Worm (Caenorhabditis elegans) whole organism, midembryonic: ENCODE measurements around the gene gcy-3.

Experiments
- T22C8.4 ChIP-seq: fragments of 200-800 bp; sonication (Bioruptor generic); IDR thresholded peaks from 2 replicates; pipeline ENCODE4 v1.3.6; 2022; ENCODE audit warnings: missing genetic modification characterization, missing compliant biosample characterization
- cog-1 ChIP-seq: sonication (generic microtip); optimal IDR thresholded peaks from 2 replicates; lab custom pipeline; 2016; ENCODE audit warnings: missing genetic modification characterization, missing compliant biosample characterization
- flt-1 ChIP-seq: fragments of 200-800 bp; sonication (Bioruptor generic); IDR thresholded peaks from 2 replicates; pipeline ENCODE4 v1.3.6; 2022; ENCODE audit warnings: missing genetic modification characterization, missing compliant biosample characterization
- klf-2 ChIP-seq: fragments of 200-800 bp; sonication (Bioruptor generic); conservative IDR thresholded peaks from 2 replicates; pipeline ENCODE4 v1.3.6; 2022; ENCODE audit warnings: missing genetic modification reagents, missing genetic modification characterization, missing compliant biosample characterization
- med-1 ChIP-seq: sonication (generic microtip); optimal IDR thresholded peaks from 2 replicates; lab custom pipeline; 2017; ENCODE audit warnings: missing genetic modification characterization, mild to moderate bottlenecking, missing compliant biosample characterization, antibody characterized with exemption, missing genetic modification reagents; ENCODE audit not compliant: insufficient read depth
- ref-1 ChIP-seq: fragments of 200-800 bp; sonication (Bioruptor generic); conservative IDR thresholded peaks from 2 replicates; pipeline ENCODE4 v1.3.6; 2022; ENCODE audit warnings: missing genetic modification reagents, missing genetic modification characterization, missing compliant biosample characterization
- tab-1 ChIP-seq: fragments of 200-800 bp; sonication (Bioruptor generic); IDR thresholded peaks from 2 replicates; pipeline ENCODE4 v1.3.6; 2022; ENCODE audit warnings: missing genetic modification characterization, missing compliant biosample characterization
- ztf-23 ChIP-seq: fragments of 200-800 bp; sonication (Bioruptor generic); IDR thresholded peaks from 2 replicates; pipeline ENCODE4 v1.3.6; 2022; ENCODE audit warnings: missing genetic modification reagents, missing genetic modification characterization, missing compliant biosample characterization
- ztf-29 ChIP-seq: fragments of 200-800 bp; sonication (Bioruptor generic); IDR thresholded peaks from 2 replicates; pipeline ENCODE4 v1.3.6; 2022; ENCODE audit warnings: missing genetic modification reagents, missing genetic modification characterization, missing compliant biosample characterization

gcy-3 gene

ce11 chrII:9507181-9507580 is at the start of gene gcy-3:
Gene gcy-3 (minus strand): TSS chrII:9507281.
- TF ChIP-seq tab-1 (GFP tag; lab: Robert Waterston, UW) (no peak), ref-1 (GFP tag; lab: Robert Waterston, UW) (no peak), med-1 (no peak), cog-1 (tag; lab: Kevin White, UChicago) (no peak), klf-2 (no peak), flt-1 (GFP tag; lab: Robert Waterston, UW) (no peak), ztf-23 (GFP tag; lab: Robert Waterston, UW) (no peak), T22C8.4 (GFP tag; lab: Robert Waterston, UW) (no peak)

ce11 chrII:9556582-9556981 is 49.5 kb upstream of the gcy-3 start:
- TF ChIP-seq tab-1 (GFP tag; lab: Robert Waterston, UW) (no peak), T22C8.4 (GFP tag; lab: Robert Waterston, UW) (no peak), flt-1 (GFP tag; lab: Robert Waterston, UW) (no peak), ztf-23 (GFP tag; lab: Robert Waterston, UW) (no peak), klf-2 (no peak), ref-1 (GFP tag; lab: Robert Waterston, UW) (no peak), ztf-29 (GFP tag; lab: Robert Waterston, UW) (no peak), cog-1 (tag; lab: Kevin White, UChicago) (no peak), med-1 (no peak)

- TF ChIP-seq cog-1 (tag; lab: Kevin White, UChicago) (no peak), ztf-29 (GFP tag; lab: Robert Waterston, UW) (no peak), flt-1 (GFP tag; lab: Robert Waterston, UW) (no peak), med-1 (no peak)
These were observed 48.0 kb upstream of the gcy-3 start, which contains the start of gene F35H8.2 for ce11 chrII:9554925-9555553. Gene F35H8.2 (plus strand): TSS chrII:9555503.

ce11 chrII:9553179-9553578 is 46.1 kb upstream of the gcy-3 start, which contains the start of gene F35H8.1:
Gene F35H8.1 (minus strand): TSS chrII:9553279.
- TF ChIP-seq ztf-23 (GFP tag; lab: Robert Waterston, UW): no peak
- TF ChIP-seq tab-1 (GFP tag; lab: Robert Waterston, UW): no peak
- TF ChIP-seq flt-1 (GFP tag; lab: Robert Waterston, UW): no peak
- no peak for TF ChIP-seq klf-2
- TF ChIP-seq med-1: no peak
- no peak for TF ChIP-seq cog-1 (tag; lab: Kevin White, UChicago)
- TF ChIP-seq ztf-29 (GFP tag; lab: Robert Waterston, UW): no peak

- no peak for TF ChIP-seq ref-1 (GFP tag; lab: Robert Waterston, UW)
- no peak for TF ChIP-seq ztf-29 (GFP tag; lab: Robert Waterston, UW)
These were observed 44.5 kb upstream of the gcy-3 start, which contains the start of gene F35H8.12 for ce11 chrII:9551536-9551935. Gene F35H8.12 (plus strand): TSS chrII:9551836.

- TF ChIP-seq ztf-23 (GFP tag; lab: Robert Waterston, UW) (no peak), med-1 (no peak), klf-2 (no peak), flt-1 (GFP tag; lab: Robert Waterston, UW) (no peak), ref-1 (GFP tag; lab: Robert Waterston, UW) (no peak), T22C8.4 (GFP tag; lab: Robert Waterston, UW) (no peak), ztf-29 (GFP tag; lab: Robert Waterston, UW) (no peak), tab-1 (GFP tag; lab: Robert Waterston, UW) (no peak), cog-1 (tag; lab: Kevin White, UChicago) (no peak)
These were observed 43.6 kb upstream of the gcy-3 start, which contains the start of gene sra-6 for ce11 chrII:9550718-9551117. Gene sra-6 (minus strand): TSS chrII:9550818.

- TF ChIP-seq med-1 (no peak), ref-1 (GFP tag; lab: Robert Waterston, UW) (no peak), klf-2 (no peak)
These were observed 37.3 kb upstream of the gcy-3 start, which contains the start of gene sra-7 for ce11 chrII:9544386-9544785. Gene sra-7 (plus strand): TSS chrII:9544686.

ce11 chrII:9542785-9543184 is 35.7 kb upstream of the gcy-3 start, which contains the start of gene sra-4:
Gene sra-4 (minus strand): TSS chrII:9542885.
- TF ChIP-seq cog-1 (tag; lab: Kevin White, UChicago) (no peak), med-1 (no peak), ztf-23 (GFP tag; lab: Robert Waterston, UW) (no peak), flt-1 (GFP tag; lab: Robert Waterston, UW) (no peak), ztf-29 (GFP tag; lab: Robert Waterston, UW) (no peak), ref-1 (GFP tag; lab: Robert Waterston, UW) (no peak), T22C8.4 (GFP tag; lab: Robert Waterston, UW) (no peak), tab-1 (GFP tag; lab: Robert Waterston, UW) (no peak)

ce11 chrII:9540723-9541122 is 33.6 kb upstream of the gcy-3 start, which contains the start of gene sra-3:
Gene sra-3 (minus strand): TSS chrII:9540823.
- TF ChIP-seq flt-1 (GFP tag; lab: Robert Waterston, UW) (no peak), tab-1 (GFP tag; lab: Robert Waterston, UW) (no peak), ztf-29 (GFP tag; lab: Robert Waterston, UW) (no peak)

ce11 chrII:9537429-9537828 is 30.3 kb upstream of the gcy-3 start, which contains the start of gene sra-8:
Gene sra-8 (plus strand): TSS chrII:9537729.
- TF ChIP-seq klf-2 (no peak), ztf-23 (GFP tag; lab: Robert Waterston, UW) (no peak), med-1 (no peak), ref-1 (GFP tag; lab: Robert Waterston, UW) (no peak), tab-1 (GFP tag; lab: Robert Waterston, UW) (no peak), T22C8.4 (GFP tag; lab: Robert Waterston, UW) (no peak), cog-1 (tag; lab: Kevin White, UChicago) (no peak), ztf-29 (GFP tag; lab: Robert Waterston, UW) (no peak), flt-1 (GFP tag; lab: Robert Waterston, UW) (no peak)
